Worm (Caenorhabditis elegans): ENCODE results near the gene srx-104.

The srx-104 gene

DNA sequence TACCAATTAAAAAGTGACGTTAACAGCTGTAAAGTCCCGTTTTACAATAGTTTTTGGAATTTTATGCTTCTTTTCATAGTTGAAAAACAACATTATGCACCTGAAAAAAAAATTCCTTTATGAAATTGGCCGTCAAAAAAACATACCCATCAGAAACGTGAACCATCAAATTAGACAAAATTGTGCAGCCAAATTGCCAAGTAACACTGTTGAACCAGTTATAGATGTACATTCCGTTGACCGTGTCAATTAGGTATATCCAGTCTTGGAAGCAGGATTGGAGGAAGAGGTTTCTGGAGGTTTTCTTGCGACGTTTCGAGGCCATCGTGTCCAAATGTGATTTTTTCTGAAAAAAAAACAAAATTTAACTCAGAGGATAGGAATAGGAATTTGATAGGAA is 30.2 kb downstream of the srx-104 start, which contains the start of gene srx-97:
Gene srx-97, minus strand, starts transcription at position 101 of the 400 bp plus-strand sequence.
- TF ChIP-seq lin-54 (GFP tag; optimal IDR thresholded peaks at IDR 0.05) (no peak), die-1 (tag; optimal IDR thresholded peaks at IDR 0.05) (no peak), ztf-28 (GFP tag; IDR thresholded peaks at IDR 0.05) (no peak)

ce11 chrII:3665181-3665580 is 34.3 kb downstream of the srx-104 start:
- no peak for TF ChIP-seq snpc-4 (GFP tag; optimal IDR thresholded peaks at IDR 0.05)
- TF ChIP-seq snpc-4 (tag; optimal IDR thresholded peaks at IDR 0.05), result no peak
- TF ChIP-seq nfyb-1 (GFP tag; IDR thresholded peaks at IDR 0.05), result 0 out of 2 replicates have a peak, but pooled peaks have one; percentile 50

- TF ChIP-seq C06A6.2 (GFP tag; conservative IDR thresholded peaks at IDR 0.05) (no peak), sdz-38 (tag; optimal IDR thresholded peaks at IDR 0.05) (no peak), B0035.1 (tag; optimal IDR thresholded peaks at IDR 0.05) (no peak), snpc-1.3 (tag; optimal IDR thresholded peaks at IDR 0.05; ENCODE audit: insufficient read depth) (no peak), atf-7 (tag; optimal IDR thresholded peaks at IDR 0.05) (no peak), ccch-3 (GFP tag; optimal IDR thresholded peaks at IDR 0.05) (no peak), F33H1.4 (GFP tag; IDR thresholded peaks at IDR 0.05) (no peak), tbp1 (GFP tag; optimal IDR thresholded peaks at IDR 0.05) (no peak), gei-17 (GFP tag; optimal IDR thresholded peaks at IDR 0.05) (no peak), aptf-3 (GFP tag; IDR thresholded peaks at IDR 0.05) (no peak), hmg-1.2 (GFP tag; IDR thresholded peaks at IDR 0.05) (no peak), egl-44 (GFP tag; IDR thresholded peaks at IDR 0.05) (no peak), mes-4 (tag; optimal IDR thresholded peaks at IDR 0.05) (no peak), ztf-3 (GFP tag; optimal IDR thresholded peaks at IDR 0.05) (no peak)
Observed at ce11 chrII:3664470-3664869, 35.0 kb downstream of the srx-104 start, which contains the start of gene F19B10.3. TSS of gene F19B10.3 (plus strand) at chrII:3664770.

DNA sequence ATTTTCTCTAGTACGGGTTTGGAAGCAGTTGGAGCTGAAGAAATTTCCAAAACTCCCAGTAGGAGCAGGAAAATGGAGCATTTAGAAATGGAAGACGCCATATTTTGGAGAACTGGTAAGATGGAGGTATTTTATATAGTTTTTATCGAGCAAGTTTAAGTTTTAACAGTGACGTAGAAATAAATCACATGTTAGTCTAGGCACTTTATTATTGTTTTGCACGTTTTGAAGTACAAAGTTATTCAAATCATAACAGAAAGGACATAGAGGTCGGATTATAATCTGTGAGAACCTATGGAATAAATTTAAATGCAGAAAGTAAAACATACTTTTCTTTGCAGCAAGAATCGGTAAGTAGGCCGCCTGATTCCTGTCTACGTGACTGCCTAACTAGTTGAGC is 35.7 kb downstream of the srx-104 start, which contains the start of gene F19B10.6:
Gene F19B10.6, minus strand, starts transcription at position 101 of the 400 bp plus-strand sequence.
- TF ChIP-seq snpc-1.3 (tag; optimal IDR thresholded peaks at IDR 0.05; ENCODE audit: insufficient read depth), result no peak
- no peak for TF ChIP-seq unc-130 (GFP tag; optimal IDR thresholded peaks at IDR 0.05)
- TF ChIP-seq atf-7 (tag; optimal IDR thresholded peaks at IDR 0.05), result no peak
- TF ChIP-seq Y53G8AR.9 (GFP tag; conservative IDR thresholded peaks at IDR 0.05), result no peak
- no peak for TF ChIP-seq madf-8 (GFP tag; conservative IDR thresholded peaks at IDR 0.05)
- no peak for TF ChIP-seq lin-26 (GFP tag; IDR thresholded peaks at IDR 0.05)
- TF ChIP-seq snpc-4 (GFP tag; optimal IDR thresholded peaks at IDR 0.05), result no peak
- TF ChIP-seq snpc-4 (tag; optimal IDR thresholded peaks at IDR 0.05), result no peak
- no peak for TF ChIP-seq lin-40 (tag; optimal IDR thresholded peaks at IDR 0.05)
- TF ChIP-seq hrde-1 (tag; optimal IDR thresholded peaks at IDR 0.05; ENCODE audit: borderline replicate concordance), result no peak
- TF ChIP-seq ceh-58 (GFP tag; IDR thresholded peaks at IDR 0.05), result no peak
- no peak for TF ChIP-seq hlh-26 (GFP tag; conservative IDR thresholded peaks at IDR 0.05)
- TF ChIP-seq Y56A3A.18 (GFP tag; IDR thresholded peaks at IDR 0.05), result no peak

DNA sequence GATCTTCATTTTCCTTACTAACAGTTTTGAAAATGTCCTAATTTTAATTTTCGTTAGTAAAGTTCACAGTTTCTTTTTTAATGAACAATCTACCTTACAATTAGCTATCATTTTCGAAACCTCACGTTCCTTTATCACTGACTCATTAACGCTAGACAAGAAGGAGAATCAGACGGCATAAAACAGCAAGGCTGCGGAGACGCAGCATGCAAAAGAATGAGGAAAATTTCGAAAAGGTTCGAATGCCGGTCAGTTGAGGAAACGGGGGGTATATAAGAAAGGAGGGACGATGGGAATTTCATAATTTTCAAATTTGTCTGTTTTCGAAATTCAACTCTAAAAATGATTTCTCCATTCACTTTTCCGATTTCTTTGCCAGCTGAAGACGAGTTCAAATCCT is 37.6 kb downstream of the srx-104 start, which contains the start of gene F19B10.13:
Gene F19B10.13, plus strand, starts transcription at position 343 of the 400 bp plus-strand sequence.
- peak; percentile 55 for TF ChIP-seq attf-5 (GFP tag; optimal IDR thresholded peaks at IDR 0.05)
- TF ChIP-seq dox-1 (GFP tag; IDR thresholded peaks at IDR 0.05), result 0 out of 2 replicates have a peak, but pooled peaks have one; percentile 28
- no peak for TF ChIP-seq T07F8.4 (tag; optimal IDR thresholded peaks at IDR 0.05)
- TF ChIP-seq madf-3 (GFP tag; IDR thresholded peaks at IDR 0.05), result no peak
- no peak for TF ChIP-seq cebp-2 (GFP tag; IDR thresholded peaks at IDR 0.05)
- peak; percentile 72 for TF ChIP-seq cebp-1 (GFP tag; IDR thresholded peaks at IDR 0.05)
- TF ChIP-seq cebp-1 (tag; optimal IDR thresholded peaks at IDR 0.05), result peak; percentile 90
- TF ChIP-seq nhr-80 (tag; optimal IDR thresholded peaks at IDR 0.05), result peak; percentile 48

All from whole organism, young adult.